Worm (Caenorhabditis elegans) whole organism, mixed stage, embryonic: ENCODE measurements around the gene smgl-2.

Experiments used
- M03D4.4 ChIP-seq: sonication (generic microtip); optimal IDR thresholded peaks from 2 replicates; lab custom pipeline; 2017; ENCODE audit warnings: mild to moderate bottlenecking, missing genetic modification characterization, missing compliant biosample characterization
- bed-3 ChIP-seq: fragments of 200-800 bp; sonication (Bioruptor generic); optimal IDR thresholded peaks from 3 replicates; lab custom pipeline; 2018; ENCODE audit warnings: mild to moderate bottlenecking, missing genetic modification characterization, moderate library complexity, missing compliant biosample characterization
- blmp-1 ChIP-seq: fragments of 150-350 bp; optimal IDR thresholded peaks from 2 replicates; lab custom pipeline; 2014; ENCODE audit warnings: missing biosample characterization, missing genetic modification characterization
- ceh-39 ChIP-seq: fragments of 150-350 bp; optimal IDR thresholded peaks from 2 replicates; lab custom pipeline; 2014; ENCODE audit warnings: missing biosample characterization, missing genetic modification characterization
- ceh-43 ChIP-seq: fragments of 200-800 bp; sonication (Bioruptor generic); optimal IDR thresholded peaks from 2 replicates; lab custom pipeline; 2018; ENCODE audit warnings: mild to moderate bottlenecking, missing genetic modification characterization, moderate library complexity, missing compliant biosample characterization
- ceh-83 ChIP-seq: fragments of 200-800 bp; sonication (Bioruptor generic); optimal IDR thresholded peaks from 2 replicates; lab custom pipeline; 2018; ENCODE audit warnings: mild to moderate bottlenecking, missing genetic modification characterization, missing compliant biosample characterization
- ces-1 ChIP-seq: fragments of 150-350 bp; optimal IDR thresholded peaks from 2 replicates; lab custom pipeline; 2014; ENCODE audit warnings: missing biosample characterization, missing genetic modification reagents, missing genetic modification characterization
- cnd-1 ChIP-seq: fragments of 200-800 bp; sonication (Bioruptor generic); optimal IDR thresholded peaks from 2 replicates; lab custom pipeline; 2018; ENCODE audit warnings: mild to moderate bottlenecking, missing genetic modification characterization, missing compliant biosample characterization
- drap-1 ChIP-seq: fragments of 200-800 bp; sonication (Bioruptor generic); optimal IDR thresholded peaks from 3 replicates; lab custom pipeline; 2018; ENCODE audit warnings: mild to moderate bottlenecking, missing genetic modification characterization, missing compliant biosample characterization
- elt-1 ChIP-seq: sonication (generic microtip); optimal IDR thresholded peaks from 2 replicates; lab custom pipeline; 2017; ENCODE audit warnings: missing genetic modification characterization, mild to moderate bottlenecking, missing compliant biosample characterization, antibody characterized with exemption, moderate library complexity, borderline replicate concordance; ENCODE audit not compliant: insufficient read depth
- flh-1 ChIP-seq: fragments of 200-800 bp; sonication (Bioruptor generic); optimal IDR thresholded peaks from 2 replicates; lab custom pipeline; 2018; ENCODE audit warnings: mild to moderate bottlenecking, missing genetic modification characterization, moderate library complexity, missing compliant biosample characterization
- ham-2 ChIP-seq: fragments of 200-800 bp; sonication (Bioruptor generic); optimal IDR thresholded peaks from 2 replicates; lab custom pipeline; 2018; ENCODE audit warnings: mild to moderate bottlenecking, missing genetic modification characterization, missing compliant biosample characterization
- hlh-1 ChIP-seq: fragments of 150-350 bp; optimal IDR thresholded peaks from 2 replicates; lab custom pipeline; 2014; ENCODE audit warnings: missing biosample characterization, missing genetic modification reagents, missing genetic modification characterization
- lin-13 ChIP-seq: fragments of 150-350 bp; optimal IDR thresholded peaks from 2 replicates; lab custom pipeline; 2014; ENCODE audit warnings: missing biosample characterization, missing genetic modification characterization
- lin-32 ChIP-seq: fragments of 200-800 bp; sonication (Bioruptor generic); optimal IDR thresholded peaks from 2 replicates; lab custom pipeline; 2018; ENCODE audit warnings: mild to moderate bottlenecking, missing genetic modification characterization, missing compliant biosample characterization
- lsy-2 ChIP-seq: fragments of 150-350 bp; optimal IDR thresholded peaks from 2 replicates; lab custom pipeline; 2014; ENCODE audit warnings: missing biosample characterization, missing genetic modification characterization
- mab-5 ChIP-seq: fragments of 150-350 bp; optimal IDR thresholded peaks from 2 replicates; lab custom pipeline; 2014; ENCODE audit warnings: missing biosample characterization, missing genetic modification characterization
- mep-1 ChIP-seq: fragments of 150-350 bp; optimal IDR thresholded peaks from 2 replicates; lab custom pipeline; 2017; ENCODE audit warnings: missing biosample characterization, missing genetic modification reagents, missing genetic modification characterization, inconsistent platforms
- mls-2 ChIP-seq: sonication (generic microtip); optimal IDR thresholded peaks from 2 replicates; lab custom pipeline; 2016; ENCODE audit warnings: mild to moderate bottlenecking, missing genetic modification characterization, moderate library complexity, missing compliant biosample characterization
- nhr-12 ChIP-seq: fragments of 150-350 bp; optimal IDR thresholded peaks from 2 replicates; lab custom pipeline; 2014; ENCODE audit warnings: missing biosample characterization, missing genetic modification characterization
- nhr-2 ChIP-seq: fragments of 150-350 bp; optimal IDR thresholded peaks from 2 replicates; lab custom pipeline; 2014; ENCODE audit warnings: missing biosample characterization, missing genetic modification characterization
- nhr-237 ChIP-seq: fragments of 150-350 bp; optimal IDR thresholded peaks from 2 replicates; lab custom pipeline; 2014; ENCODE audit warnings: missing biosample characterization, missing genetic modification characterization
- nhr-28 ChIP-seq: fragments of 150-350 bp; optimal IDR thresholded peaks from 2 replicates; lab custom pipeline; 2014; ENCODE audit warnings: missing biosample characterization, missing genetic modification characterization
- nhr-76 ChIP-seq: sonication (generic microtip); optimal IDR thresholded peaks from 2 replicates; lab custom pipeline; 2017; ENCODE audit warnings: missing biosample characterization, missing genetic modification characterization
- pha-4 ChIP-seq: fragments of 150-350 bp; optimal IDR thresholded peaks from 2 replicates; lab custom pipeline; 2018; ENCODE audit warnings: missing biosample characterization, missing genetic modification reagents, missing genetic modification characterization
- sem-2 ChIP-seq: fragments of 200-800 bp; sonication (Bioruptor generic); optimal IDR thresholded peaks from 2 replicates; lab custom pipeline; 2018; ENCODE audit warnings: mild to moderate bottlenecking, missing genetic modification characterization, missing compliant biosample characterization
- snpc-4 ChIP-seq: fragments of 150-350 bp; optimal IDR thresholded peaks from 2 replicates; lab custom pipeline; 2014; ENCODE audit warnings: missing biosample characterization, missing genetic modification characterization
- sptf-1 ChIP-seq: sonication (generic microtip); optimal IDR thresholded peaks from 2 replicates; lab custom pipeline; 2017; ENCODE audit warnings: mild to moderate bottlenecking, missing genetic modification characterization, moderate library complexity, missing compliant biosample characterization
- tbx-8 ChIP-seq: fragments of 200-800 bp; sonication (Bioruptor generic); optimal IDR thresholded peaks from 2 replicates; lab custom pipeline; 2018; ENCODE audit warnings: mild to moderate bottlenecking, missing genetic modification characterization, moderate library complexity, missing compliant biosample characterization
- unc-120 ChIP-seq: sonication (generic microtip); optimal IDR thresholded peaks from 2 replicates; lab custom pipeline; 2017; ENCODE audit warnings: missing genetic modification characterization, missing compliant biosample characterization; ENCODE audit not compliant: poor library complexity, severe bottlenecking
- unc-39 ChIP-seq: fragments of 150-350 bp; optimal IDR thresholded peaks from 2 replicates; lab custom pipeline; 2014; ENCODE audit warnings: missing biosample characterization, missing genetic modification characterization
- unc-62 ChIP-seq: fragments of 150-350 bp; optimal IDR thresholded peaks from 2 replicates; lab custom pipeline; 2014; ENCODE audit warnings: missing biosample characterization, missing genetic modification reagents, missing genetic modification characterization
- zip-8 ChIP-seq: fragments of 150-350 bp; optimal IDR thresholded peaks from 2 replicates; lab custom pipeline; 2014; ENCODE audit warnings: missing biosample characterization, missing genetic modification characterization
- ztf-11 ChIP-seq: fragments of 150-350 bp; optimal IDR thresholded peaks from 2 replicates; lab custom pipeline; 2014; ENCODE audit warnings: missing biosample characterization, missing genetic modification characterization

Gene smgl-2

ce11 chrIV:3741874-3742273, 15.9 kb downstream of the smgl-2 start:
- TF ChIP-seq nhr-2 (tag; lab: Kevin White, UChicago) = no peak
- TF ChIP-seq elt-1 = no peak
- no peak for TF ChIP-seq mls-2
- no peak for TF ChIP-seq tbx-8 (GFP tag; lab: Kevin White, UChicago)
- TF ChIP-seq unc-39 (tag; lab: Kevin White, UChicago) = no peak
- TF ChIP-seq ztf-11 (tag; lab: Kevin White, UChicago) = no peak
- no peak for TF ChIP-seq ceh-43 (GFP tag; lab: Kevin White, UChicago)
- TF ChIP-seq sem-2 (GFP tag; lab: Kevin White, UChicago) = no peak
- no peak for TF ChIP-seq mep-1
- no peak for TF ChIP-seq lsy-2
- no peak for TF ChIP-seq sptf-1 (tag; lab: Kevin White, UChicago)
- no peak for TF ChIP-seq bed-3
- TF ChIP-seq snpc-4 (tag; lab: Kevin White, UChicago) = no peak
- TF ChIP-seq ham-2 (GFP tag; lab: Kevin White, UChicago) = no peak

- TF ChIP-seq drap-1 (GFP tag; lab: Kevin White, UChicago) = peak; percentile 25
- TF ChIP-seq pha-4 = peak; percentile 60
- peak; percentile 56 for TF ChIP-seq unc-120 (tag; lab: Kevin White, UChicago)
- no peak for TF ChIP-seq lin-13 (tag; lab: Kevin White, UChicago)
- TF ChIP-seq lin-32 (GFP tag; lab: Kevin White, UChicago) = no peak
- TF ChIP-seq zip-8 = no peak
- no peak for TF ChIP-seq mab-5 (tag; lab: Kevin White, UChicago)
- peak; percentile 81 for TF ChIP-seq mep-1
- peak; percentile 87 for TF ChIP-seq unc-62 (GFP tag; lab: Kevin White, UChicago)
- TF ChIP-seq hlh-1 (tag; lab: Kevin White, UChicago) = peak; percentile 93
- TF ChIP-seq snpc-4 (tag; lab: Kevin White, UChicago) = no peak
- no peak for TF ChIP-seq flh-1 (GFP tag; lab: Kevin White, UChicago)
- TF ChIP-seq elt-1 = no peak
- TF ChIP-seq blmp-1 = no peak
- TF ChIP-seq nhr-2 (tag; lab: Kevin White, UChicago) = no peak
- TF ChIP-seq sem-2 (GFP tag; lab: Kevin White, UChicago) = no peak
- TF ChIP-seq nhr-28 = no peak
- peak; percentile 0 for TF ChIP-seq nhr-12 (tag; lab: Kevin White, UChicago)
- peak; percentile 28 for TF ChIP-seq M03D4.4 (tag; lab: Kevin White, UChicago)
- peak; percentile 76 for TF ChIP-seq ceh-39
- no peak for TF ChIP-seq unc-39 (tag; lab: Kevin White, UChicago)
- no peak for TF ChIP-seq nhr-76 (tag; lab: Kevin White, UChicago)
- TF ChIP-seq ceh-43 (GFP tag; lab: Kevin White, UChicago) = no peak
- no peak for TF ChIP-seq ztf-11 (tag; lab: Kevin White, UChicago)
- peak; percentile 19 for TF ChIP-seq tbx-8 (GFP tag; lab: Kevin White, UChicago)
- no peak for TF ChIP-seq mls-2
- no peak for TF ChIP-seq ham-2 (GFP tag; lab: Kevin White, UChicago)
- peak; percentile 66 for TF ChIP-seq lsy-2
- TF ChIP-seq ces-1 = peak; percentile 77
- peak; percentile 59 for TF ChIP-seq cnd-1
- peak; percentile 90 for TF ChIP-seq nhr-237
These were observed 16.5 kb downstream of the smgl-2 start for ce11 chrIV:3742426-3742839.

- TF ChIP-seq ceh-83 (peak; percentile 49), ztf-11 (tag; lab: Kevin White, UChicago) (no peak)
These were observed 17.8 kb downstream of the smgl-2 start, which contains the start of gene siah-1 for ce11 chrIV:3743748-3744147. siah-1 (plus strand) TSS chrIV:3744048.

ce11 chrIV:3745806-3746205, 19.8 kb downstream of the smgl-2 start:
- TF ChIP-seq lsy-2 (no peak), ceh-39 (no peak), cnd-1 (no peak), blmp-1 (no peak), ces-1 (no peak), nhr-76 (tag; lab: Kevin White, UChicago) (no peak), bed-3 (no peak)

- no peak for TF ChIP-seq mls-2
- TF ChIP-seq ceh-43 (GFP tag; lab: Kevin White, UChicago) = no peak
- no peak for TF ChIP-seq zip-8
- no peak for TF ChIP-seq unc-120 (tag; lab: Kevin White, UChicago)
- TF ChIP-seq nhr-237 = no peak
- TF ChIP-seq ceh-83 = no peak
These were observed 25.0 kb downstream of the smgl-2 start, which contains the start of gene ugt-45 for ce11 chrIV:3751001-3751400. ugt-45 (minus strand) TSS chrIV:3751101.
